Worm (Caenorhabditis elegans) whole organism, late embryonic: ENCODE measurements around the gene T25F10.1.

Experiments used
- C08G9.2 ChIP-seq: sonication (generic microtip); optimal IDR thresholded peaks from 2 replicates; lab custom pipeline; 2016; ENCODE audit warnings: mild to moderate bottlenecking, missing genetic modification characterization, moderate library complexity, missing compliant biosample characterization
- C38D4.7 ChIP-seq: fragments of 200-800 bp; sonication (Bioruptor generic); optimal IDR thresholded peaks from 2 replicates; lab custom pipeline; 2018; ENCODE audit warnings: mild to moderate bottlenecking, missing genetic modification characterization, moderate library complexity, missing compliant biosample characterization
- K02D7.2 ChIP-seq: sonication (generic microtip); optimal IDR thresholded peaks from 2 replicates; lab custom pipeline; 2017; ENCODE audit warnings: mild to moderate bottlenecking, missing genetic modification characterization, missing compliant biosample characterization
- T23F11.4 ChIP-seq: fragments of 200-800 bp; sonication (Bioruptor generic); optimal IDR thresholded peaks from 2 replicates; lab custom pipeline; 2018; ENCODE audit warnings: mild to moderate bottlenecking, missing genetic modification characterization, missing compliant biosample characterization
- ahr-1 ChIP-seq: sonication (generic microtip); optimal IDR thresholded peaks from 2 replicates; lab custom pipeline; 2016; ENCODE audit warnings: missing genetic modification characterization, missing compliant biosample characterization
- ama-1 ChIP-seq: fragments of 150-350 bp; optimal IDR thresholded peaks from 2 replicates; lab custom pipeline; 2014
- ceh-19 ChIP-seq: fragments of 200-800 bp; sonication (Bioruptor generic); optimal IDR thresholded peaks from 2 replicates; lab custom pipeline; 2018; ENCODE audit warnings: mild to moderate bottlenecking, missing genetic modification characterization, missing compliant biosample characterization
- ceh-2 ChIP-seq: sonication (generic microtip); optimal IDR thresholded peaks from 2 replicates; lab custom pipeline; 2016; ENCODE audit warnings: missing genotype, missing genetic modification characterization, missing compliant biosample characterization
- ceh-30 ChIP-seq: fragments of 150-350 bp; optimal IDR thresholded peaks from 2 replicates; lab custom pipeline; 2014; ENCODE audit warnings: missing biosample characterization, missing genetic modification characterization
- ceh-45 ChIP-seq: fragments of 200-800 bp; sonication (Bioruptor generic); IDR thresholded peaks from 2 replicates; pipeline ENCODE4 v1.3.6; 2022; ENCODE audit warnings: missing genetic modification reagents, missing genetic modification characterization, missing compliant biosample characterization
- ceh-6 ChIP-seq: fragments of 200-800 bp; sonication (Bioruptor generic); optimal IDR thresholded peaks from 2 replicates; lab custom pipeline; 2018; ENCODE audit warnings: mild to moderate bottlenecking, missing genetic modification characterization, missing compliant biosample characterization
- ceh-9 ChIP-seq: sonication (generic microtip); optimal IDR thresholded peaks from 2 replicates; lab custom pipeline; 2016; ENCODE audit warnings: mild to moderate bottlenecking, missing genetic modification characterization, inconsistent platforms, missing compliant biosample characterization
- che-1 ChIP-seq: sonication (generic microtip); optimal IDR thresholded peaks from 2 replicates; lab custom pipeline; 2016; ENCODE audit warnings: mild to moderate bottlenecking, missing genetic modification characterization, missing compliant biosample characterization
- elt-2 ChIP-seq: sonication (generic microtip); optimal IDR thresholded peaks from 2 replicates; lab custom pipeline; 2016; ENCODE audit warnings: missing genetic modification reagents, missing genetic modification characterization, missing compliant biosample characterization
- elt-4 ChIP-seq: sonication (generic microtip); optimal IDR thresholded peaks from 2 replicates; lab custom pipeline; 2016; ENCODE audit warnings: missing genetic modification characterization, missing compliant biosample characterization
- eyg-1 ChIP-seq: sonication (generic microtip); optimal IDR thresholded peaks from 2 replicates; lab custom pipeline; 2016; ENCODE audit warnings: missing genotype, missing genetic modification characterization, missing compliant biosample characterization
- fax-1 ChIP-seq: sonication (generic microtip); optimal IDR thresholded peaks from 2 replicates; lab custom pipeline; 2016; ENCODE audit warnings: missing genotype, missing genetic modification characterization, missing compliant biosample characterization
- fkh-10 ChIP-seq: fragments of 150-350 bp; optimal IDR thresholded peaks from 2 replicates; lab custom pipeline; 2014; ENCODE audit warnings: missing biosample characterization, missing genetic modification reagents, missing genetic modification characterization
- fkh-6 ChIP-seq: sonication (generic microtip); optimal IDR thresholded peaks from 2 replicates; lab custom pipeline; 2016; ENCODE audit warnings: missing genetic modification characterization, missing compliant biosample characterization
- hlh-13 ChIP-seq: fragments of 200-800 bp; sonication (Bioruptor generic); optimal IDR thresholded peaks from 2 replicates; lab custom pipeline; 2018; ENCODE audit warnings: mild to moderate bottlenecking, missing genetic modification characterization, missing compliant biosample characterization
- hlh-15 ChIP-seq: sonication (generic microtip); optimal IDR thresholded peaks from 2 replicates; lab custom pipeline; 2016; ENCODE audit warnings: missing genetic modification characterization, missing compliant biosample characterization
- hlh-6 ChIP-seq: sonication (generic microtip); optimal IDR thresholded peaks from 2 replicates; lab custom pipeline; 2016; ENCODE audit warnings: missing genotype, missing genetic modification characterization, missing compliant biosample characterization
- lim-6 ChIP-seq: sonication (generic microtip); optimal IDR thresholded peaks from 2 replicates; lab custom pipeline; 2016; ENCODE audit warnings: missing genetic modification characterization, missing compliant biosample characterization
- nfya-1 ChIP-seq: sonication (generic microtip); optimal IDR thresholded peaks from 2 replicates; lab custom pipeline; 2017; ENCODE audit warnings: missing genetic modification characterization, mild to moderate bottlenecking, missing compliant biosample characterization, antibody characterized with exemption, moderate library complexity
- nhr-232 ChIP-seq: sonication (generic microtip); optimal IDR thresholded peaks from 2 replicates; lab custom pipeline; 2016; ENCODE audit warnings: missing genetic modification characterization, missing compliant biosample characterization
- npax-4 ChIP-seq: sonication (generic microtip); optimal IDR thresholded peaks from 2 replicates; lab custom pipeline; 2016; ENCODE audit warnings: missing genetic modification characterization, missing compliant biosample characterization
- odd-2 ChIP-seq: sonication (generic microtip); optimal IDR thresholded peaks from 2 replicates; lab custom pipeline; 2017; ENCODE audit warnings: antibody characterized with exemption, mild to moderate bottlenecking, missing genetic modification characterization, missing compliant biosample characterization
- pag-3 ChIP-seq: sonication (generic microtip); optimal IDR thresholded peaks from 2 replicates; lab custom pipeline; 2016; ENCODE audit warnings: missing compliant biosample characterization, missing genetic modification characterization, borderline replicate concordance
- pat-9 ChIP-seq: fragments of 200-800 bp; sonication (Bioruptor generic); optimal IDR thresholded peaks from 2 replicates; lab custom pipeline; 2018; ENCODE audit warnings: mild to moderate bottlenecking, missing genetic modification characterization, moderate library complexity, missing compliant biosample characterization
- pax-1 ChIP-seq: fragments of 150-350 bp; optimal IDR thresholded peaks from 2 replicates; lab custom pipeline; 2014; ENCODE audit warnings: missing biosample characterization, missing genetic modification characterization
- pha-2 ChIP-seq: sonication (generic microtip); optimal IDR thresholded peaks from 2 replicates; lab custom pipeline; 2017; ENCODE audit warnings: mild to moderate bottlenecking, missing genetic modification characterization, missing compliant biosample characterization
- pha-4 ChIP-seq: fragments of 150-350 bp; optimal IDR thresholded peaks from 2 replicates; lab custom pipeline; 2018; ENCODE audit warnings: missing biosample characterization, missing genetic modification reagents, missing genetic modification characterization
- pqm-1 ChIP-seq: sonication (generic microtip); optimal IDR thresholded peaks from 2 replicates; lab custom pipeline; 2016; ENCODE audit warnings: missing genetic modification characterization, missing compliant biosample characterization
- pros-1 ChIP-seq: fragments of 150-350 bp; optimal IDR thresholded peaks from 2 replicates; lab custom pipeline; 2014; ENCODE audit warnings: missing biosample characterization, missing genetic modification reagents, missing genetic modification characterization
- tbx-7 ChIP-seq: sonication (generic microtip); optimal IDR thresholded peaks from 2 replicates; lab custom pipeline; 2016; ENCODE audit warnings: missing genotype, missing genetic modification characterization, missing compliant biosample characterization
- ttx-3 ChIP-seq: sonication (generic microtip); optimal IDR thresholded peaks from 2 replicates; lab custom pipeline; 2016; ENCODE audit warnings: missing genetic modification reagents, missing genetic modification characterization, missing compliant biosample characterization
- unc-3 ChIP-seq, 2 experiments: fragments of 200-800 bp in 1 of 2; sonication (Bioruptor generic) in 1 of 2; sonication (generic microtip) in 1 of 2; conservative IDR thresholded peaks in 1 of 2; optimal IDR thresholded peaks in 1 of 2; 2 replicates each; pipeline versions ENCODE4 v1.3.6 to Lab custom; 2016 to 2022; ENCODE audit warnings: missing compliant biosample characterization in 2 of 2, missing genetic modification characterization in 2 of 2, missing genetic modification reagents in 1 of 2
- unc-42 ChIP-seq: sonication (generic microtip); optimal IDR thresholded peaks from 2 replicates; lab custom pipeline; 2016; ENCODE audit warnings: missing genotype, missing genetic modification characterization, missing compliant biosample characterization
- unc-86 ChIP-seq: sonication (generic microtip); optimal IDR thresholded peaks from 2 replicates; lab custom pipeline; 2016; ENCODE audit warnings: missing genetic modification characterization, missing compliant biosample characterization
- zip-5 ChIP-seq: sonication (generic microtip); optimal IDR thresholded peaks from 2 replicates; lab custom pipeline; 2016; ENCODE audit warnings: missing genetic modification characterization, missing compliant biosample characterization
- ztf-16 ChIP-seq: sonication (generic microtip); optimal IDR thresholded peaks from 2 replicates; lab custom pipeline; 2017; ENCODE audit warnings: missing genetic modification characterization, missing compliant biosample characterization

T25F10.1 gene

DNA sequence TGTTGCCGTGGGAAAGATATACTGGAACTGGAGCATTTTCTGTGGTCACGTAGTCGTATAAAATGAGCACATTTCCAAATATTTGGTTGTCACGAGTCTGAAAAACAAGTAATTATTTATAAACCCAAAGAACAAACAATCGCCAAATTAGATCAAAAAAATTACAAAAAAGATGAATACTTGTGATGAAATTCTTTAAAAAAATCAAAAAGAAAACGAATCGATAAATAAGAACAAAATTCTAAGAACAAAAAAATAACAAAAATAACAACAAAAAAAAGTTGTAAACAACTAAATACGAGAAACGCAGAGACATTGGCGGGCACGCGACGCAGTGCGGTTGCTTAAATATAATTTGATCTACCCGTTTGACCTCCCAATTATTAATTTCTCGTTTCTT lies 5.4 kb downstream of the T25F10.1 start, which contains the start of gene ZC404.16:
ZC404.16 (minus strand) TSS at position 101 of the 400 bp plus-strand sequence.
- TF ChIP-seq ceh-9 (tag; lab: Kevin White, UChicago) (no peak), fax-1 (tag; lab: Kevin White, UChicago) (no peak)

- TF ChIP-seq ceh-45 (GFP tag; lab: Robert Waterston, UW) (no peak), zip-5 (tag; lab: Kevin White, UChicago) (no peak), nfya-1 (tag; lab: Kevin White, UChicago) (no peak), npax-4 (no peak), hlh-15 (tag; lab: Kevin White, UChicago) (no peak), pros-1 (tag; lab: Kevin White, UChicago) (no peak), ceh-19 (GFP tag; lab: Kevin White, UChicago) (no peak), ztf-16 (tag; lab: Kevin White, UChicago) (no peak), C38D4.7 (GFP tag; lab: Kevin White, UChicago) (no peak), lim-6 (no peak), unc-3 (GFP tag; conservative IDR thresholded peaks at IDR 0.05; lab: Robert Waterston, UW) (no peak), unc-3 (tag; optimal IDR thresholded peaks at IDR 0.05; lab: Kevin White, UChicago) (no peak), pag-3 (tag; lab: Kevin White, UChicago) (no peak), elt-2 (tag; lab: Kevin White, UChicago) (no peak), che-1 (tag; lab: Kevin White, UChicago) (no peak), K02D7.2 (tag; lab: Kevin White, UChicago) (no peak), ahr-1 (tag; lab: Kevin White, UChicago) (no peak), unc-42 (tag; lab: Kevin White, UChicago) (no peak), ttx-3 (tag; lab: Kevin White, UChicago) (no peak), pha-2 (tag; lab: Kevin White, UChicago) (no peak), ceh-9 (tag; lab: Kevin White, UChicago) (no peak)
These were observed 7.4 kb downstream of the T25F10.1 start, which contains the start of gene srh-28 for ce11 chrV:6775708-6776107. TSS of gene srh-28 (minus strand) at chrV:6775808.

ce11 chrV:6778457-6778856 lies 10.2 kb downstream of the T25F10.1 start:
- TF ChIP-seq lim-6 (no peak), pqm-1 (no peak), unc-86 (tag; lab: Kevin White, UChicago) (no peak), pax-1 (tag; lab: Kevin White, UChicago) (no peak), T23F11.4 (GFP tag; lab: Kevin White, UChicago) (no peak), C08G9.2 (tag; lab: Kevin White, UChicago) (no peak), ceh-30 (tag; lab: Kevin White, UChicago) (no peak), fkh-6 (tag; lab: Kevin White, UChicago) (no peak), odd-2 (tag; lab: Kevin White, UChicago) (no peak), ceh-45 (GFP tag; lab: Robert Waterston, UW) (no peak), pha-4 (no peak), fkh-10 (GFP tag; lab: Kevin White, UChicago) (no peak), hlh-6 (no peak), ahr-1 (tag; lab: Kevin White, UChicago) (no peak), elt-4 (no peak)

DNA sequence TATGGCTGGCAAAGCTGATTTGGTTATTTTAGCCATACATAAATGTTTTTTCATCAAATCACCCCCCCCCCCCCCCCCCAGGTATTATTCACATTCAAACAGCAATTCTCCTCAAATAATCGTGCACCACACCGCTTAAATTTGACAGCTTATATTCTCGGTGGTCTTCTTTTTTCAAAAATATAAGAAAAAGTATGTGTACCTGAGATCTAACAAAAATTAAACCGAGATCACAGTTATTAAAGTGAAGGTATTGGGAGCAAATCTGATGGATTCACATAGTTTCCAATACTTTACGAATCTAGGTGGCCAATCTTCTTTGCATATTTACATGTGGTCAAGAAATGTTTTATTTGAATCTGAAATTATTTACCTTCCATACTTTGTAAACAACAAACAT lies 11.9 kb downstream of the T25F10.1 start, which contains the start of gene ZC404.15:
ZC404.15 (plus strand) TSS at position 301 of the 400 bp plus-strand sequence.
- no peak for TF ChIP-seq nhr-232 (tag; lab: Kevin White, UChicago)
- no peak for TF ChIP-seq ama-1
- TF ChIP-seq eyg-1 (tag; lab: Kevin White, UChicago) = no peak
- TF ChIP-seq ceh-30 (tag; lab: Kevin White, UChicago) = no peak
- no peak for TF ChIP-seq fkh-10 (GFP tag; lab: Kevin White, UChicago)
- no peak for TF ChIP-seq pag-3 (tag; lab: Kevin White, UChicago)
- no peak for TF ChIP-seq pat-9 (tag; lab: Kevin White, UChicago)
- TF ChIP-seq pha-4 = no peak
- no peak for TF ChIP-seq C38D4.7 (GFP tag; lab: Kevin White, UChicago)
- TF ChIP-seq che-1 (tag; lab: Kevin White, UChicago) = no peak
- TF ChIP-seq ceh-19 (GFP tag; lab: Kevin White, UChicago) = no peak
- TF ChIP-seq tbx-7 (tag; lab: Kevin White, UChicago) = no peak
- TF ChIP-seq ceh-2 = no peak
- TF ChIP-seq ceh-6 (GFP tag; lab: Kevin White, UChicago) = no peak
- no peak for TF ChIP-seq pha-2 (tag; lab: Kevin White, UChicago)
- no peak for TF ChIP-seq hlh-13
- TF ChIP-seq zip-5 (tag; lab: Kevin White, UChicago) = no peak
